Fruit fly (Drosophila melanogaster) whole organism, embryonic: Measurements from ENCODE around the gene CG14339.

Experiments used
- Bgb ChIP-seq: fragments of 200-800 bp; sonication (Bioruptor generic); IDR thresholded peaks from 2 replicates; pipeline ENCODE4 v1.3.6; 2022; ENCODE audit warnings: missing biosample characterization, missing genetic modification characterization; ENCODE audit not compliant: partially characterized antibody
- C15 ChIP-seq: fragments of 200-800 bp; sonication (Bioruptor generic); IDR thresholded peaks from 3 replicates; pipeline ENCODE4 v1.3.6; 2022; ENCODE audit warnings: missing biosample characterization, missing genetic modification characterization
- CG12155 ChIP-seq: fragments of 200-800 bp; sonication (Bioruptor generic); optimal IDR thresholded peaks from 3 replicates; lab custom pipeline; 2016; ENCODE audit warnings: missing biosample characterization, missing genetic modification characterization
- CG12219 ChIP-seq: fragments of 200-800 bp; sonication (Bioruptor generic); optimal IDR thresholded peaks from 3 replicates; lab custom pipeline; 2018; ENCODE audit warnings: missing biosample characterization, mild to moderate bottlenecking, missing genetic modification characterization
- CG12299 ChIP-seq: fragments of 200-800 bp; sonication (Bioruptor generic); optimal IDR thresholded peaks from 2 replicates; lab custom pipeline; 2018; ENCODE audit warnings: missing biosample characterization, mild to moderate bottlenecking, missing genetic modification characterization
- CG1602 ChIP-seq: fragments of 200-800 bp; sonication (Bioruptor generic); optimal IDR thresholded peaks from 3 replicates; lab custom pipeline; 2016; ENCODE audit warnings: missing biosample characterization, missing genetic modification characterization
- CG17328 ChIP-seq: fragments of 200-800 bp; sonication (Bioruptor generic); IDR thresholded peaks from 2 replicates; pipeline ENCODE4 v1.3.6; 2022; ENCODE audit warnings: missing biosample characterization, missing genetic modification characterization
- CG17568 ChIP-seq: fragments of 200-800 bp; sonication (Bioruptor generic); optimal IDR thresholded peaks from 2 replicates; lab custom pipeline; 2018; ENCODE audit warnings: missing biosample characterization, mild to moderate bottlenecking, missing genetic modification characterization, moderate library complexity
- CG18262 ChIP-seq: fragments of 200-800 bp; optimal IDR thresholded peaks from 3 replicates; lab custom pipeline; 2019; ENCODE audit warnings: missing biosample characterization, mild to moderate bottlenecking, missing genetic modification characterization, moderate library complexity
- CG2129 ChIP-seq: fragments of 200-800 bp; sonication (Bioruptor generic); IDR thresholded peaks from 2 replicates; pipeline ENCODE4 v1.3.6; 2022; ENCODE audit warnings: missing biosample characterization, missing genetic modification characterization; ENCODE audit not compliant: partially characterized antibody
- CG2199 ChIP-seq: fragments of 200-800 bp; sonication (Bioruptor generic); IDR thresholded peaks from 3 replicates; pipeline ENCODE4 v1.3.6; 2022; ENCODE audit warnings: missing biosample characterization, missing genetic modification characterization
- CG3163 ChIP-seq: fragments of 200-800 bp; sonication (Bioruptor generic); optimal IDR thresholded peaks from 3 replicates; lab custom pipeline; 2016; ENCODE audit warnings: missing biosample characterization, missing genetic modification characterization
- CG32767 ChIP-seq: fragments of 200-800 bp; sonication (Bioruptor generic); IDR thresholded peaks from 2 replicates; pipeline ENCODE4 v1.3.6; 2022; ENCODE audit warnings: missing biosample characterization, missing genetic modification characterization
- CG33557 ChIP-seq: fragments of 200-800 bp; sonication (Bioruptor generic); optimal IDR thresholded peaks from 2 replicates; lab custom pipeline; 2019; ENCODE audit warnings: missing biosample characterization, mild to moderate bottlenecking, missing genetic modification characterization, moderate library complexity
- CG4730 ChIP-seq: fragments of 200-800 bp; sonication (Bioruptor generic); IDR thresholded peaks from 2 replicates; pipeline ENCODE4 v1.3.6; 2022; ENCODE audit warnings: missing biosample characterization, missing genetic modification characterization
- CG5180 ChIP-seq: fragments of 200-800 bp; sonication (Bioruptor generic); optimal IDR thresholded peaks from 3 replicates; lab custom pipeline; 2017; ENCODE audit warnings: missing biosample characterization, missing genetic modification characterization, mild to moderate bottlenecking, moderate library complexity, missing genetic modification reagents
- CG6791 ChIP-seq: fragments of 200-800 bp; sonication (Bioruptor generic); IDR thresholded peaks from 3 replicates; pipeline ENCODE4 v1.3.6; 2022; ENCODE audit warnings: missing biosample characterization, missing genetic modification characterization; ENCODE audit not compliant: partially characterized antibody
- CG7372 ChIP-seq: fragments of 200-800 bp; sonication (Bioruptor generic); IDR thresholded peaks from 2 replicates; pipeline ENCODE4 v1.3.6; 2022; ENCODE audit warnings: missing biosample characterization, missing genetic modification characterization
- CG7987 ChIP-seq: fragments of 200-800 bp; sonication (Bioruptor generic); optimal IDR thresholded peaks from 2 replicates; lab custom pipeline; 2018; ENCODE audit warnings: missing biosample characterization, mild to moderate bottlenecking, missing genetic modification characterization, moderate library complexity
- CG8359 ChIP-seq: fragments of 200-800 bp; sonication (Bioruptor generic); optimal IDR thresholded peaks from 2 replicates; lab custom pipeline; 2017; ENCODE audit warnings: missing biosample characterization, mild to moderate bottlenecking, missing genetic modification characterization, borderline replicate concordance
- CG8388 ChIP-seq: fragments of 200-800 bp; sonication (Bioruptor generic); optimal IDR thresholded peaks from 2 replicates; lab custom pipeline; 2019; ENCODE audit warnings: missing biosample characterization, mild to moderate bottlenecking, missing genetic modification characterization, moderate library complexity
- CG9437 ChIP-seq: fragments of 200-800 bp; sonication (Bioruptor generic); optimal IDR thresholded peaks from 2 replicates; lab custom pipeline; 2018; ENCODE audit warnings: missing biosample characterization, mild to moderate bottlenecking, missing genetic modification characterization
- CG9609 ChIP-seq: fragments of 200-800 bp; sonication (Bioruptor generic); optimal IDR thresholded peaks from 3 replicates; lab custom pipeline; 2016; ENCODE audit warnings: missing biosample characterization, missing genetic modification characterization
- CTCF ChIP-seq: fragments of 200-800 bp; sonication (Bioruptor generic); optimal IDR thresholded peaks from 2 replicates; lab custom pipeline; 2017; ENCODE audit warnings: missing biosample characterization, mild to moderate bottlenecking, missing genetic modification characterization, moderate library complexity
- Fer3 ChIP-seq: fragments of 200-800 bp; sonication (Bioruptor generic); optimal IDR thresholded peaks from 2 replicates; lab custom pipeline; 2018; ENCODE audit warnings: missing biosample characterization, mild to moderate bottlenecking, missing genetic modification characterization, moderate library complexity
- Lhr ChIP-seq: fragments of 200-800 bp; sonication (Bioruptor generic); optimal IDR thresholded peaks from 3 replicates; lab custom pipeline; 2017; ENCODE audit warnings: mild to moderate bottlenecking, missing biosample characterization, missing genetic modification reagents, missing genetic modification characterization
- Lim3 ChIP-seq: fragments of 200-800 bp; sonication (Bioruptor generic); IDR thresholded peaks from 2 replicates; pipeline ENCODE4 v1.3.6; 2022; ENCODE audit warnings: missing biosample characterization, missing genetic modification characterization
- MTF-1 ChIP-seq: fragments of 200-800 bp; sonication (Bioruptor generic); optimal IDR thresholded peaks from 2 replicates; lab custom pipeline; 2018; ENCODE audit warnings: missing biosample characterization, mild to moderate bottlenecking, missing genetic modification characterization, borderline replicate concordance
- Oaz ChIP-seq: fragments of 200-800 bp; sonication (Bioruptor generic); IDR thresholded peaks from 2 replicates; pipeline ENCODE4 v1.3.6; 2022; ENCODE audit warnings: missing biosample characterization, missing genetic modification characterization
- Spps ChIP-seq: fragments of 200-800 bp; sonication (Bioruptor generic); optimal IDR thresholded peaks from 2 replicates; lab custom pipeline; 2018; ENCODE audit warnings: missing biosample characterization, mild to moderate bottlenecking, missing genetic modification characterization
- TFAM ChIP-seq: fragments of 200-800 bp; sonication (Bioruptor generic); optimal IDR thresholded peaks from 2 replicates; lab custom pipeline; 2017; ENCODE audit warnings: missing biosample characterization, missing genetic modification characterization, inconsistent platforms
- Xbp1 ChIP-seq: fragments of 200-800 bp; sonication (Bioruptor generic); optimal IDR thresholded peaks from 3 replicates; lab custom pipeline; 2016; ENCODE audit warnings: missing biosample characterization, mild to moderate bottlenecking, missing genetic modification characterization
- cato ChIP-seq: fragments of 200-800 bp; sonication (Bioruptor generic); optimal IDR thresholded peaks from 2 replicates; lab custom pipeline; 2016; ENCODE audit warnings: missing biosample characterization, missing genetic modification characterization, borderline replicate concordance
- dysf ChIP-seq: fragments of 200-800 bp; sonication (Bioruptor generic); IDR thresholded peaks from 3 replicates; pipeline ENCODE4 v1.3.6; 2022; ENCODE audit warnings: missing biosample characterization, missing genetic modification characterization
- emc ChIP-seq: fragments of 200-800 bp; sonication (Bioruptor generic); optimal IDR thresholded peaks from 2 replicates; lab custom pipeline; 2016; ENCODE audit warnings: missing biosample characterization, missing genetic modification characterization
- ewg ChIP-seq: fragments of 200-800 bp; sonication (Bioruptor generic); optimal IDR thresholded peaks from 3 replicates; lab custom pipeline; 2017; ENCODE audit warnings: mild to moderate bottlenecking, missing biosample characterization, missing genetic modification reagents, missing genetic modification characterization
- ftz-f1 ChIP-seq: fragments of 200-800 bp; sonication (Bioruptor generic); optimal IDR thresholded peaks from 2 replicates; lab custom pipeline; 2016; ENCODE audit warnings: missing biosample characterization, missing genetic modification characterization
- gt ChIP-seq: fragments of 200-800 bp; sonication (Bioruptor generic); IDR thresholded peaks from 2 replicates; pipeline ENCODE4 v1.3.6; 2022; ENCODE audit warnings: missing biosample characterization, missing genetic modification characterization
- mam ChIP-seq: fragments of 200-800 bp; sonication (Bioruptor generic); optimal IDR thresholded peaks from 3 replicates; lab custom pipeline; 2016; ENCODE audit warnings: missing biosample characterization, missing genetic modification characterization
- nerfin-2 ChIP-seq: fragments of 200-800 bp; sonication (Bioruptor generic); IDR thresholded peaks from 2 replicates; pipeline ENCODE4 v1.3.6; 2022; ENCODE audit warnings: missing biosample characterization, missing genetic modification characterization; ENCODE audit not compliant: partially characterized antibody
- nmo ChIP-seq: fragments of 200-800 bp; sonication (Bioruptor generic); optimal IDR thresholded peaks from 2 replicates; lab custom pipeline; 2018; ENCODE audit warnings: missing biosample characterization, mild to moderate bottlenecking, missing genetic modification characterization, moderate library complexity
- pfk ChIP-seq: fragments of 200-800 bp; sonication (Bioruptor generic); optimal IDR thresholded peaks from 2 replicates; lab custom pipeline; 2018; ENCODE audit warnings: missing biosample characterization, mild to moderate bottlenecking, missing genetic modification characterization, moderate library complexity
- ro ChIP-seq: fragments of 200-800 bp; sonication (Bioruptor generic); IDR thresholded peaks from 2 replicates; pipeline ENCODE4 v1.3.6; 2022; ENCODE audit warnings: missing biosample characterization, missing genetic modification characterization
- schlank ChIP-seq: fragments of 200-800 bp; sonication (Bioruptor generic); optimal IDR thresholded peaks from 2 replicates; lab custom pipeline; 2018; ENCODE audit warnings: missing biosample characterization, mild to moderate bottlenecking, missing genetic modification characterization
- sd ChIP-seq: fragments of 200-800 bp; sonication (Bioruptor generic); optimal IDR thresholded peaks from 3 replicates; lab custom pipeline; 2018; ENCODE audit warnings: missing biosample characterization, mild to moderate bottlenecking, missing genetic modification characterization, moderate library complexity
- sens-2 ChIP-seq: fragments of 200-800 bp; sonication (Bioruptor generic); IDR thresholded peaks from 2 replicates; pipeline ENCODE4 v1.3.6; 2022; ENCODE audit warnings: missing biosample characterization, missing genetic modification characterization
- sima ChIP-seq: fragments of 200-800 bp; sonication (Bioruptor generic); optimal IDR thresholded peaks from 2 replicates; lab custom pipeline; 2016; ENCODE audit warnings: missing biosample characterization, missing genetic modification characterization
- sna ChIP-seq: fragments of 200-800 bp; sonication (Bioruptor generic); IDR thresholded peaks from 2 replicates; pipeline ENCODE4 v1.3.6; 2022; ENCODE audit warnings: missing biosample characterization, missing genetic modification characterization; ENCODE audit not compliant: partially characterized antibody
- so ChIP-seq: fragments of 200-800 bp; sonication (Bioruptor generic); IDR thresholded peaks from 3 replicates; pipeline ENCODE4 v1.3.6; 2022; ENCODE audit warnings: missing biosample characterization, missing genetic modification characterization
- toy ChIP-seq: fragments of 200-800 bp; sonication (Bioruptor generic); IDR thresholded peaks from 2 replicates; pipeline ENCODE4 v1.3.6; 2022; ENCODE audit warnings: missing biosample characterization, missing genetic modification characterization

The CG14339 gene

DNA sequence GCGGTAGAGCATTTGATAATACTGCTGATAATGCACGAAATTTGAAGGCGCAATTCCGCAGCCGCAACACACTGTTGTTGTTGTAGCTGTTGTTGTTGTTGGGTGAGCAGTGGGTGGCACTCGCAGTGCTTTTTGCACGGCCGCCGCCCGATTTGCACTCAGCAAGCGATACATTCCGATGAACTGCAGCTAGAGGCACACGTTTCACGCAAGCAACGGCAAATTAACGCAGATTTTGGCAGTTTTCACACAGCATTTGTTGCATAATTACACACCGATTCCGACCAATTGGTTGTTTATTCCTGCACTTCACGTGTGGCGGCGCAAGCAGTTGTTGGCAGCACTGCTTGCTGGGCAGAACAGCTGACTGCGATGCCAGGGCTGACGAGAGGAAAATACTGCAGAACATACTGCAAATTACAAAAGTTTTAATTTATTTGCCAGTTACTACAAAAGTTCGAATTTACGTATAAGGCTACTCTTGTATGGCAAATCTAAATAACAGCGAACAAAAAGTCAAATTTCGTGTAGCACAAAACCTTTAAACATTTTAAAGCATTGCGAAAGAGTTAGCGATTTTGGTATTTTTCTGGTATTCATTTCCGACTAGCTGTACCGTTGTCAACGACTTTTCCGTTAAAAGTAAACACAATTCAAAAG, at the start of gene CG14339, which contains the start of gene PolrMT (continued):
- no peak for TF ChIP-seq ro (GFP tag; lab: Robert Waterston, UW)
- no peak for TF ChIP-seq C15 (GFP tag; lab: Robert Waterston, UW)
- TF ChIP-seq Spps (tag; lab: Kevin White, UChicago): no peak
- TF ChIP-seq CG4730 (GFP tag; lab: Robert Waterston, UW): 0 out of 2 replicates have a peak, but pooled peaks have one; percentile 7
- no peak for TF ChIP-seq CG18262 (tag; lab: Kevin White, UChicago)
- TF ChIP-seq CG3163 (GFP tag; lab: Kevin White, UChicago): peak; percentile 2
- no peak; the same call in 1 of the 2 replicates for TF ChIP-seq sens-2 (GFP tag; lab: Robert Waterston, UW)
- peak; percentile 62 for TF ChIP-seq nmo (GFP tag; lab: Kevin White, UChicago)
- no peak for TF ChIP-seq schlank (tag; lab: Kevin White, UChicago)
- no peak for TF ChIP-seq emc
- TF ChIP-seq Lhr: no peak
- no peak for TF ChIP-seq cato (GFP tag; lab: Kevin White, UChicago)
- TF ChIP-seq CG17328: 0 out of 2 replicates have a peak, but pooled peaks have one; percentile 11
- no peak for TF ChIP-seq dysf (GFP tag; lab: Robert Waterston, UW)
- peak; percentile 15 for TF ChIP-seq CG1602
- TF ChIP-seq CG8388: no peak
- TF ChIP-seq CG12299 (tag; lab: Kevin White, UChicago): no peak
- TF ChIP-seq sd: no peak
- TF ChIP-seq MTF-1 (GFP tag; lab: Kevin White, UChicago): no peak
- TF ChIP-seq gt: no peak
- no peak; the same call in 1 of the 2 replicates for TF ChIP-seq sna (GFP tag; lab: Robert Waterston, UW)
- TF ChIP-seq Bgb: no peak
- no peak for TF ChIP-seq CTCF (GFP tag; lab: Kevin White, UChicago)
- peak; percentile 51 for TF ChIP-seq mam
- peak; percentile 39 for TF ChIP-seq CG12155 (GFP tag; lab: Kevin White, UChicago)
- TF ChIP-seq pfk (GFP tag; lab: Kevin White, UChicago): no peak
- TF ChIP-seq CG9437 (GFP tag; lab: Kevin White, UChicago): peak; percentile 46
- TF ChIP-seq ftz-f1 (GFP tag; lab: Kevin White, UChicago): peak; percentile 41
- TF ChIP-seq TFAM (GFP tag; lab: Kevin White, UChicago): no peak
- TF ChIP-seq sima (GFP tag; lab: Kevin White, UChicago): no peak
- TF ChIP-seq CG12219 (GFP tag; lab: Kevin White, UChicago): no peak
- no peak for TF ChIP-seq CG2129 (GFP tag; lab: Robert Waterston, UW)
- TF ChIP-seq Lim3 (GFP tag; lab: Robert Waterston, UW): no peak
- no peak for TF ChIP-seq CG6791 (GFP tag; lab: Robert Waterston, UW)
- no peak for TF ChIP-seq CG32767 (GFP tag; lab: Robert Waterston, UW)
- peak; percentile 57 for TF ChIP-seq ewg
- TF ChIP-seq CG8359: no peak
- TF ChIP-seq CG33557 (GFP tag; lab: Kevin White, UChicago): peak; percentile 4
- no peak; the same call in 1 of the 2 replicates for TF ChIP-seq CG7372
- peak; percentile 8 for TF ChIP-seq CG7987 (GFP tag; lab: Kevin White, UChicago)
- no peak for TF ChIP-seq Fer3 (tag; lab: Kevin White, UChicago)
- TF ChIP-seq nerfin-2 (GFP tag; lab: Robert Waterston, UW): no peak
- peak; percentile 54 for TF ChIP-seq CG9609 (GFP tag; lab: Kevin White, UChicago)
- no peak for TF ChIP-seq CG5180 (GFP tag; lab: Kevin White, UChicago)
- no peak for TF ChIP-seq toy (GFP tag; lab: Robert Waterston, UW)
- no peak for TF ChIP-seq so (GFP tag; lab: Robert Waterston, UW)
- no peak for TF ChIP-seq CG17568 (GFP tag; lab: Kevin White, UChicago)
- peak; percentile 49 for TF ChIP-seq Xbp1 (GFP tag; lab: Kevin White, UChicago)
- no peak for TF ChIP-seq CG2199 (GFP tag; lab: Robert Waterston, UW)
- TF ChIP-seq Oaz: no peak
